Fruit fly (Drosophila melanogaster) whole organism, prepupa: ENCODE data around the gene CG11131.

Experiments
- CG11294 ChIP-seq: fragments of 200-800 bp; sonication (Bioruptor generic); IDR thresholded peaks from 2 replicates; pipeline ENCODE4 v1.3.6; 2022; ENCODE audit warnings: missing biosample characterization, missing genetic modification characterization
- CG11762 ChIP-seq: fragments of 200-800 bp; sonication (Bioruptor generic); optimal IDR thresholded peaks from 3 replicates; lab custom pipeline; 2016; ENCODE audit warnings: missing biosample characterization, missing genetic modification characterization; ENCODE audit not compliant: insufficient read depth
- CG11902 ChIP-seq: fragments of 200-800 bp; sonication (Bioruptor generic); optimal IDR thresholded peaks from 3 replicates; lab custom pipeline; 2016; ENCODE audit warnings: missing biosample characterization, missing genetic modification characterization
- CG1621 ChIP-seq: fragments of 200-800 bp; sonication (Bioruptor generic); optimal IDR thresholded peaks from 3 replicates; lab custom pipeline; 2018; ENCODE audit warnings: missing biosample characterization, mild to moderate bottlenecking, missing genetic modification characterization
- CG16779 ChIP-seq: fragments of 200-800 bp; sonication (Bioruptor generic); optimal IDR thresholded peaks from 3 replicates; lab custom pipeline; 2017; ENCODE audit warnings: missing biosample characterization, mild to moderate bottlenecking, missing genetic modification characterization
- CG31627 ChIP-seq: fragments of 200-800 bp; sonication (Bioruptor generic); optimal IDR thresholded peaks from 3 replicates; lab custom pipeline; 2016; ENCODE audit warnings: missing biosample characterization, missing genetic modification characterization
- CG32006 ChIP-seq: fragments of 200-800 bp; sonication (Bioruptor generic); optimal IDR thresholded peaks from 3 replicates; lab custom pipeline; 2017; ENCODE audit warnings: missing biosample characterization, mild to moderate bottlenecking, missing genetic modification characterization
- CG3919 ChIP-seq: fragments of 200-800 bp; sonication (Bioruptor generic); optimal IDR thresholded peaks from 3 replicates; lab custom pipeline; 2016; ENCODE audit warnings: missing biosample characterization, missing genetic modification characterization
- CG6163 ChIP-seq: fragments of 200-800 bp; sonication (Bioruptor generic); IDR thresholded peaks from 3 replicates; pipeline ENCODE4 v1.3.6; 2022; ENCODE audit warnings: missing biosample characterization, missing genetic modification characterization
- CG6808 ChIP-seq: fragments of 200-800 bp; sonication (Bioruptor generic); optimal IDR thresholded peaks from 3 replicates; lab custom pipeline; 2017; ENCODE audit warnings: missing biosample characterization, missing genetic modification characterization, mild to moderate bottlenecking, moderate library complexity, missing genetic modification reagents
- CG6854 ChIP-seq: fragments of 200-800 bp; sonication (Bioruptor generic); optimal IDR thresholded peaks from 2 replicates; lab custom pipeline; 2017; ENCODE audit warnings: missing biosample characterization, mild to moderate bottlenecking, missing genetic modification characterization
- CG7368 ChIP-seq: fragments of 200-800 bp; sonication (Bioruptor generic); optimal IDR thresholded peaks from 3 replicates; lab custom pipeline; 2016; ENCODE audit warnings: missing biosample characterization, missing genetic modification characterization
- CG8119 ChIP-seq: fragments of 200-800 bp; sonication (Bioruptor generic); IDR thresholded peaks from 3 replicates; pipeline ENCODE4 v1.3.6; 2022; ENCODE audit warnings: missing biosample characterization, missing genetic modification characterization
- CG8319 ChIP-seq: fragments of 200-800 bp; sonication (Bioruptor generic); optimal IDR thresholded peaks from 3 replicates; lab custom pipeline; 2016; ENCODE audit warnings: missing biosample characterization, missing genetic modification characterization
- CG8632 ChIP-seq: fragments of 200-800 bp; sonication (Bioruptor generic); optimal IDR thresholded peaks from 3 replicates; lab custom pipeline; 2016; ENCODE audit warnings: missing biosample characterization, missing genetic modification characterization
- CG9139 ChIP-seq: fragments of 200-800 bp; sonication (Bioruptor generic); optimal IDR thresholded peaks from 3 replicates; lab custom pipeline; 2017; ENCODE audit warnings: missing biosample characterization, mild to moderate bottlenecking, missing genetic modification characterization
- Eip93F ChIP-seq: fragments of 200-800 bp; sonication (Bioruptor generic); optimal IDR thresholded peaks from 2 replicates; lab custom pipeline; 2016; ENCODE audit warnings: missing biosample characterization, mild to moderate bottlenecking, missing genetic modification characterization
- Ets21C ChIP-seq: fragments of 200-800 bp; sonication (Bioruptor generic); optimal IDR thresholded peaks from 3 replicates; lab custom pipeline; 2016; ENCODE audit warnings: missing biosample characterization, missing genetic modification characterization
- Ets96B ChIP-seq: fragments of 200-800 bp; optimal IDR thresholded peaks from 2 replicates; lab custom pipeline; 2019; ENCODE audit warnings: missing biosample characterization, mild to moderate bottlenecking, missing genetic modification characterization, moderate library complexity
- Hr38 ChIP-seq: sonication (Bioruptor generic); optimal IDR thresholded peaks from 2 replicates; lab custom pipeline; 2016; ENCODE audit warnings: missing biosample characterization, missing genetic modification characterization
- Hr4 ChIP-seq: fragments of 200-800 bp; sonication (Bioruptor generic); optimal IDR thresholded peaks from 3 replicates; lab custom pipeline; 2016; ENCODE audit warnings: missing biosample characterization, missing genetic modification characterization
- Lpt ChIP-seq: fragments of 200-800 bp; sonication (Bioruptor generic); optimal IDR thresholded peaks from 3 replicates; lab custom pipeline; 2016; ENCODE audit warnings: missing biosample characterization, missing genetic modification characterization
- Met ChIP-seq: fragments of 200-800 bp; sonication (Bioruptor generic); optimal IDR thresholded peaks from 3 replicates; lab custom pipeline; 2016; ENCODE audit warnings: missing biosample characterization, missing genetic modification characterization
- OdsH ChIP-seq: fragments of 200-800 bp; sonication (Bioruptor generic); optimal IDR thresholded peaks from 3 replicates; lab custom pipeline; 2016; ENCODE audit warnings: missing biosample characterization, missing genetic modification characterization
- Smox ChIP-seq: fragments of 200-800 bp; sonication (Bioruptor generic); optimal IDR thresholded peaks from 3 replicates; lab custom pipeline; 2016; ENCODE audit warnings: missing biosample characterization, missing genetic modification characterization
- Sox102F ChIP-seq: fragments of 200-800 bp; sonication (Bioruptor generic); optimal IDR thresholded peaks from 2 replicates; lab custom pipeline; 2016; ENCODE audit warnings: missing biosample characterization, mild to moderate bottlenecking, missing genetic modification characterization
- Sox14 ChIP-seq: fragments of 200-800 bp; sonication (Bioruptor generic); optimal IDR thresholded peaks from 3 replicates; lab custom pipeline; 2016; ENCODE audit warnings: missing biosample characterization, missing genetic modification characterization
- Sox15 ChIP-seq: fragments of 200-800 bp; sonication (Bioruptor generic); optimal IDR thresholded peaks from 3 replicates; lab custom pipeline; 2016; ENCODE audit warnings: missing biosample characterization, missing genetic modification characterization
- achi ChIP-seq: fragments of 200-800 bp; sonication (Bioruptor generic); optimal IDR thresholded peaks from 3 replicates; lab custom pipeline; 2016; ENCODE audit warnings: missing biosample characterization, missing genetic modification characterization
- acj6 ChIP-seq: fragments of 200-800 bp; sonication (Bioruptor generic); optimal IDR thresholded peaks from 3 replicates; lab custom pipeline; 2016; ENCODE audit warnings: missing biosample characterization, missing genetic modification characterization
- cyc ChIP-seq: fragments of 200-800 bp; sonication (Bioruptor generic); optimal IDR thresholded peaks from 3 replicates; lab custom pipeline; 2016; ENCODE audit warnings: missing biosample characterization, missing genetic modification characterization
- dac ChIP-seq: fragments of 200-800 bp; sonication (Bioruptor generic); optimal IDR thresholded peaks from 2 replicates; lab custom pipeline; 2017; ENCODE audit warnings: missing biosample characterization, mild to moderate bottlenecking, missing genetic modification characterization
- dsx ChIP-seq: fragments of 200-800 bp; optimal IDR thresholded peaks from 3 replicates; lab custom pipeline; 2019; ENCODE audit warnings: missing biosample characterization, mild to moderate bottlenecking, missing genetic modification characterization, moderate library complexity; ENCODE audit not compliant: poor library complexity, severe bottlenecking
- eg ChIP-seq: fragments of 200-800 bp; sonication (Bioruptor generic); IDR thresholded peaks from 3 replicates; pipeline ENCODE4 v1.3.6; 2022; ENCODE audit warnings: missing biosample characterization, missing genetic modification characterization
- esn ChIP-seq: fragments of 200-800 bp; sonication (Bioruptor generic); optimal IDR thresholded peaks from 2 replicates; lab custom pipeline; 2016; ENCODE audit warnings: missing biosample characterization, mild to moderate bottlenecking, missing genetic modification characterization, moderate library complexity
- fd59A ChIP-seq: fragments of 200-800 bp; sonication (Bioruptor generic); optimal IDR thresholded peaks from 2 replicates; lab custom pipeline; 2017; ENCODE audit warnings: missing biosample characterization, mild to moderate bottlenecking, missing genetic modification characterization, missing genetic modification reagents
- fd85E ChIP-seq: fragments of 200-800 bp; sonication (Bioruptor generic); optimal IDR thresholded peaks from 3 replicates; lab custom pipeline; 2016; ENCODE audit warnings: missing biosample characterization, missing genetic modification characterization
- fkh ChIP-seq: fragments of 200-800 bp; sonication (Bioruptor generic); optimal IDR thresholded peaks from 3 replicates; lab custom pipeline; 2017; ENCODE audit warnings: missing biosample characterization, mild to moderate bottlenecking, missing genetic modification characterization, moderate library complexity
- lz ChIP-seq: fragments of 200-800 bp; sonication (Bioruptor generic); optimal IDR thresholded peaks from 3 replicates; lab custom pipeline; 2016; ENCODE audit warnings: missing biosample characterization, missing genetic modification characterization
- net ChIP-seq: fragments of 200-800 bp; sonication (Bioruptor generic); optimal IDR thresholded peaks from 3 replicates; lab custom pipeline; 2016; ENCODE audit warnings: missing biosample characterization, missing genetic modification characterization
- pdm3 ChIP-seq: fragments of 200-800 bp; sonication (Bioruptor generic); optimal IDR thresholded peaks from 3 replicates; lab custom pipeline; 2016; ENCODE audit warnings: missing biosample characterization, missing genetic modification characterization
- salr ChIP-seq, 2 experiments: fragments of 200-800 bp; sonication (Bioruptor generic); optimal IDR thresholded peaks; 3 replicates each; lab custom pipeline; 2016 to 2018; ENCODE audit warnings: missing biosample characterization in 2 of 2, missing genetic modification characterization in 2 of 2, mild to moderate bottlenecking in 1 of 2
- spab ChIP-seq: fragments of 200-800 bp; sonication (Bioruptor generic); optimal IDR thresholded peaks from 2 replicates; lab custom pipeline; 2017; ENCODE audit warnings: missing biosample characterization, mild to moderate bottlenecking, missing genetic modification characterization, missing genetic modification reagents
- svp ChIP-seq: fragments of 200-800 bp; sonication (Bioruptor generic); peaks from one replicate; lab custom pipeline; 2016; ENCODE audit warnings: missing biosample characterization, missing genetic modification characterization
- topi ChIP-seq: fragments of 200-800 bp; sonication (Bioruptor generic); optimal IDR thresholded peaks from 3 replicates; lab custom pipeline; 2016; ENCODE audit warnings: missing biosample characterization, missing genetic modification characterization
- vri ChIP-seq: fragments of 200-800 bp; sonication (Bioruptor generic); optimal IDR thresholded peaks from 3 replicates; lab custom pipeline; 2016; ENCODE audit warnings: missing biosample characterization, mild to moderate bottlenecking, missing genetic modification characterization

CG11131 gene

dm6 chr3L:22871030-22871844, 27.3 kb upstream of the CG11131 start (continued):
- no peak for TF ChIP-seq CG6163
- TF ChIP-seq lz (GFP tag; lab: Kevin White, UChicago) = no peak
- no peak for TF ChIP-seq fd85E (GFP tag; lab: Kevin White, UChicago)
- no peak for TF ChIP-seq cyc
- no peak for TF ChIP-seq OdsH (GFP tag; lab: Kevin White, UChicago)
- TF ChIP-seq CG11902 (GFP tag; lab: Kevin White, UChicago) = no peak
- TF ChIP-seq acj6 (GFP tag; lab: Kevin White, UChicago) = no peak
- TF ChIP-seq CG6808 (GFP tag; lab: Kevin White, UChicago) = peak; percentile 16
- TF ChIP-seq spab (GFP tag; lab: Kevin White, UChicago) = no peak
- peak; percentile 27 for TF ChIP-seq CG1621 (tag; lab: Kevin White, UChicago)
- TF ChIP-seq CG8119 (GFP tag; lab: Robert Waterston, UW) = 0 out of 3 replicates have a peak, but pooled peaks have one; percentile 34
- no peak for TF ChIP-seq fkh (GFP tag; lab: Kevin White, UChicago)
- TF ChIP-seq eg (GFP tag; lab: Robert Waterston, UW) = no peak
- peak; percentile 7 for TF ChIP-seq Sox14
- TF ChIP-seq esn (GFP tag; lab: Kevin White, UChicago) = no peak
- no peak for TF ChIP-seq CG8632 (GFP tag; lab: Kevin White, UChicago)
- TF ChIP-seq salr (GFP tag; optimal IDR thresholded peaks at IDR 0.05; lab: Kevin White, UChicago) = no peak

dm6 chr3L:22871845-22872361, 26.6 kb upstream of the CG11131 start, which contains the start of the genes CG11109 and Arf1:
TSS of gene CG11109 (plus strand) at chr3L:22872200.
TSS of gene Arf1 (minus strand) at chr3L:22872231.
- TF ChIP-seq CG8632 (GFP tag; lab: Kevin White, UChicago) (no peak), Hr38 (GFP tag; lab: Kevin White, UChicago) (no peak), acj6 (GFP tag; lab: Kevin White, UChicago) (no peak), CG16779 (tag; lab: Kevin White, UChicago) (no peak), CG6854 (GFP tag; lab: Kevin White, UChicago) (peak; percentile 54), CG11902 (GFP tag; lab: Kevin White, UChicago) (no peak), fkh (GFP tag; lab: Kevin White, UChicago) (peak; percentile 27), Ets96B (no peak), CG6163 (peak; percentile 23; the same call in 1 of the 3 replicates), cyc (no peak), Sox14 (no peak), OdsH (GFP tag; lab: Kevin White, UChicago) (no peak), CG3919 (no peak), CG6808 (GFP tag; lab: Kevin White, UChicago) (peak; percentile 9), fd59A (no peak), topi (GFP tag; lab: Kevin White, UChicago) (no peak), vri (no peak), CG7368 (no peak), esn (GFP tag; lab: Kevin White, UChicago) (peak; percentile 18), Smox (GFP tag; lab: Kevin White, UChicago) (no peak), CG32006 (GFP tag; lab: Kevin White, UChicago) (no peak), svp (GFP tag; lab: Kevin White, UChicago) (peak; percentile 79), achi (GFP tag; lab: Kevin White, UChicago) (no peak), lz (GFP tag; lab: Kevin White, UChicago) (no peak), CG9139 (GFP tag; lab: Kevin White, UChicago) (no peak), CG31627 (peak; percentile 3), Sox15 (GFP tag; lab: Kevin White, UChicago) (no peak), pdm3 (no peak), CG11294 (GFP tag; lab: Robert Waterston, UW) (no peak), dac (GFP tag; lab: Kevin White, UChicago) (no peak), salr (GFP tag; optimal IDR thresholded peaks at IDR 0.05; lab: Kevin White, UChicago) (no peak), CG1621 (tag; lab: Kevin White, UChicago) (peak; percentile 15), net (GFP tag; lab: Kevin White, UChicago) (no peak), Hr4 (GFP tag; lab: Kevin White, UChicago) (no peak), Eip93F (GFP tag; lab: Kevin White, UChicago) (no peak), CG11762 (GFP tag; lab: Kevin White, UChicago) (no peak), dsx (GFP tag; lab: Kevin White, UChicago) (peak; percentile 1), CG8319 (no peak), Met (GFP tag; lab: Kevin White, UChicago) (no peak), Ets21C (GFP tag; lab: Kevin White, UChicago) (no peak), Sox102F (GFP tag; lab: Kevin White, UChicago) (no peak), Lpt (no peak)
